Fruit fly (Drosophila melanogaster): ENCODE data around the gene CG31274.

CG31274 gene

dm6 chr3R:16986181-16987074 is 6.4 kb upstream of the CG31274 start (continued):
- no peak for TF ChIP-seq Dll (GFP tag; IDR thresholded peaks at IDR 0.05; ENCODE audit: partially characterized antibody)
- peak; percentile 90 for TF ChIP-seq pb (GFP tag; optimal IDR thresholded peaks at IDR 0.05)
- TF ChIP-seq cwo (GFP tag; optimal IDR thresholded peaks at IDR 0.05): peak; percentile 97
- TF ChIP-seq bigmax (GFP tag; optimal IDR thresholded peaks at IDR 0.05): peak; percentile 46
- TF ChIP-seq Bteb2 (GFP tag; optimal IDR thresholded peaks at IDR 0.05): peak; percentile 95
- peak; percentile 94 for TF ChIP-seq maf-S (GFP tag; optimal IDR thresholded peaks at IDR 0.05)
- TF ChIP-seq CG11560 (tag; IDR thresholded peaks at IDR 0.05): peak; percentile 88
- peak; percentile 89 for TF ChIP-seq CG10274 (GFP tag; optimal IDR thresholded peaks at IDR 0.05)
- TF ChIP-seq ranshi (GFP tag; IDR thresholded peaks at IDR 0.05): peak; percentile 93
- TF ChIP-seq CG11696 (GFP tag; IDR thresholded peaks at IDR 0.05): peak; percentile 86
- no peak for TF ChIP-seq fru (optimal IDR thresholded peaks at IDR 0.05)
- peak; percentile 86 for TF ChIP-seq CG1233 (GFP tag; optimal IDR thresholded peaks at IDR 0.05)
- peak; percentile 93 for TF ChIP-seq eyg (GFP tag; optimal IDR thresholded peaks at IDR 0.05)
- peak; percentile 93 for TF ChIP-seq sd (tag; optimal IDR thresholded peaks at IDR 0.05)
- peak; percentile 94 for TF ChIP-seq CG18619 (GFP tag; optimal IDR thresholded peaks at IDR 0.05)
- TF ChIP-seq crc (GFP tag; optimal IDR thresholded peaks at IDR 0.05): peak; percentile 92
- peak; percentile 93 for TF ChIP-seq sens-2 (GFP tag; IDR thresholded peaks at IDR 0.05)
- TF ChIP-seq Hey (tag; optimal IDR thresholded peaks at IDR 0.05): peak; percentile 98
- peak; percentile 86 for TF ChIP-seq CG17568 (GFP tag; optimal IDR thresholded peaks at IDR 0.05)
- TF ChIP-seq ham (GFP tag; IDR thresholded peaks at IDR 0.05): peak; percentile 97
- peak; percentile 12 for TF ChIP-seq CG9797 (GFP tag; optimal IDR thresholded peaks at IDR 0.05)
- TF ChIP-seq amos (GFP tag; IDR thresholded peaks at IDR 0.05; ENCODE audit: partially characterized antibody): peak; percentile 12; the same call in 1 of the 2 replicates
- TF ChIP-seq Kr (GFP tag; optimal IDR thresholded peaks at IDR 0.05): no peak
- peak; percentile 94 for TF ChIP-seq CG12659 (GFP tag; optimal IDR thresholded peaks at IDR 0.05)
- peak; percentile 86 for TF ChIP-seq CG3838 (GFP tag; optimal IDR thresholded peaks at IDR 0.05)
- TF ChIP-seq CG12942 (GFP tag; optimal IDR thresholded peaks at IDR 0.05): peak; percentile 92
- TF ChIP-seq CG11247 (GFP tag; IDR thresholded peaks at IDR 0.05): peak; percentile 97
- peak; percentile 95 for TF ChIP-seq fd3F (GFP tag; optimal IDR thresholded peaks at IDR 0.05)
- peak; percentile 98 for TF ChIP-seq Antp (GFP tag; optimal IDR thresholded peaks at IDR 0.05)
- TF ChIP-seq ap (GFP tag; IDR thresholded peaks at IDR 0.05): peak; percentile 95
- TF ChIP-seq corto (GFP tag; optimal IDR thresholded peaks at IDR 0.05): peak; percentile 70
- peak; percentile 88 for TF ChIP-seq chn (GFP tag; optimal IDR thresholded peaks at IDR 0.05)
- TF ChIP-seq Sry-β (GFP tag; optimal IDR thresholded peaks at IDR 0.05): no peak
- TF ChIP-seq Opbp (GFP tag; IDR thresholded peaks at IDR 0.05; ENCODE audit: partially characterized antibody): no peak
- peak; percentile 90 for TF ChIP-seq dmrt99B (tag; optimal IDR thresholded peaks at IDR 0.05)
- peak; percentile 89 for TF ChIP-seq CG7556 (GFP tag; optimal IDR thresholded peaks at IDR 0.05)
- peak; percentile 91 for TF ChIP-seq CG13424 (tag; optimal IDR thresholded peaks at IDR 0.05)
- peak; percentile 94 for TF ChIP-seq so (GFP tag; IDR thresholded peaks at IDR 0.05)
- TF ChIP-seq Dad (GFP tag; optimal IDR thresholded peaks at IDR 0.05): peak; percentile 91
- TF ChIP-seq CG6765 (GFP tag; optimal IDR thresholded peaks at IDR 0.05): peak; percentile 88
- peak in 1 of 2 experiments; percentile 70 for TF ChIP-seq Hr78 (GFP tag; optimal IDR thresholded peaks at IDR 0.05)
- peak; percentile 96; the same call in 2 of the 3 replicates for TF ChIP-seq Optix (GFP tag; IDR thresholded peaks at IDR 0.05)
- peak; percentile 60 for TF ChIP-seq D19A (tag; optimal IDR thresholded peaks at IDR 0.05)
- TF ChIP-seq gcm (GFP tag; optimal IDR thresholded peaks at IDR 0.05): peak; percentile 58
- TF ChIP-seq nmo (GFP tag; optimal IDR thresholded peaks at IDR 0.05): peak; percentile 84
- TF ChIP-seq CG31388 (GFP tag; optimal IDR thresholded peaks at IDR 0.05): peak; percentile 30
- TF ChIP-seq Chrac-16 (GFP tag; optimal IDR thresholded peaks at IDR 0.05): peak; percentile 93
- peak; percentile 96 for TF ChIP-seq seq (GFP tag; IDR thresholded peaks at IDR 0.05)
